Worm (Caenorhabditis elegans): ENCODE data around the gene fbxa-189.

The fbxa-189 gene

ce11 chrV:17328497-17328896 lies 16.5 kb upstream of the fbxa-189 start, which contains the start of gene srg-44:
Gene srg-44, plus strand, starts transcription at chrV:17328797.
- TF ChIP-seq ceh-82 (tag; optimal IDR thresholded peaks at IDR 0.05) = no peak
- TF ChIP-seq nhr-12 (tag; optimal IDR thresholded peaks at IDR 0.05) = no peak
- TF ChIP-seq aly-2 (tag; optimal IDR thresholded peaks at IDR 0.05) = no peak
- TF ChIP-seq unc-39 (tag; optimal IDR thresholded peaks at IDR 0.05) = no peak
- TF ChIP-seq nhr-67 (tag; optimal IDR thresholded peaks at IDR 0.05) = no peak
- no peak for TF ChIP-seq ama-1 (optimal IDR thresholded peaks at IDR 0.05)
- TF ChIP-seq lin-15B (tag; optimal IDR thresholded peaks at IDR 0.05) = no peak
- TF ChIP-seq jun-1 (tag; optimal IDR thresholded peaks at IDR 0.05) = no peak
- TF ChIP-seq zag-1 (tag; optimal IDR thresholded peaks at IDR 0.05) = no peak

ce11 chrV:17331340-17331739 lies 13.7 kb upstream of the fbxa-189 start, which contains the start of gene fbxa-185:
Gene fbxa-185, plus strand, starts transcription at chrV:17331640.
- TF ChIP-seq eor-1 (tag; optimal IDR thresholded peaks at IDR 0.05) (no peak), nhr-67 (tag; optimal IDR thresholded peaks at IDR 0.05) (no peak), nhr-25 (tag; optimal IDR thresholded peaks at IDR 0.05) (no peak), nhr-12 (tag; optimal IDR thresholded peaks at IDR 0.05) (no peak), aly-2 (tag; optimal IDR thresholded peaks at IDR 0.05) (no peak), nhr-237 (tag; optimal IDR thresholded peaks at IDR 0.05) (no peak), R02D3.7 (tag; optimal IDR thresholded peaks at IDR 0.05) (no peak)

- TF ChIP-seq elt-2 (tag; optimal IDR thresholded peaks at IDR 0.05) (peak; percentile 60), unc-62 (GFP tag; optimal IDR thresholded peaks at IDR 0.05) (no peak)
Measured at ce11 chrV:17339349-17339748, 5.7 kb upstream of the fbxa-189 start.

ce11 chrV:17347602-17348001 lies 2.6 kb downstream of the fbxa-189 start, which contains the start of gene skr-5:
Gene skr-5, plus strand, starts transcription at chrV:17347902.
- TF ChIP-seq unc-62 (GFP tag; optimal IDR thresholded peaks at IDR 0.05) (no peak), elt-2 (tag; optimal IDR thresholded peaks at IDR 0.05) (peak; percentile 40), pqm-1 (tag; optimal IDR thresholded peaks at IDR 0.05) (peak; percentile 28), ceh-28 (tag; optimal IDR thresholded peaks at IDR 0.05) (no peak), jun-1 (tag; optimal IDR thresholded peaks at IDR 0.05) (no peak), daf-12 (tag; optimal IDR thresholded peaks at IDR 0.05) (no peak), nhr-77 (tag; optimal IDR thresholded peaks at IDR 0.05) (no peak)

ce11 chrV:17350093-17350492 lies 5.1 kb downstream of the fbxa-189 start, which contains the start of gene lsy-27:
Gene lsy-27, minus strand, starts transcription at chrV:17350193.
- TF ChIP-seq nhr-43 (tag; optimal IDR thresholded peaks at IDR 0.05; ENCODE audit: poor library complexity, severe bottlenecking) (no peak), lsy-12 (tag; optimal IDR thresholded peaks at IDR 0.05) (no peak), lin-39 (tag; optimal IDR thresholded peaks at IDR 0.05) (no peak), ceh-82 (tag; optimal IDR thresholded peaks at IDR 0.05) (no peak), tbx-2 (tag; optimal IDR thresholded peaks at IDR 0.05) (no peak)

ce11 chrV:17352827-17353373 lies 7.9 kb downstream of the fbxa-189 start, which contains the start of the genes fbxa-134 and F47H4.2:
Gene fbxa-134, minus strand, starts transcription at chrV:17352870.
Gene F47H4.2, plus strand, starts transcription at chrV:17353323.
- TF ChIP-seq snpc-4 (tag; optimal IDR thresholded peaks at IDR 0.05) = no peak
- TF ChIP-seq jun-1 (tag; optimal IDR thresholded peaks at IDR 0.05) = peak; percentile 51
- peak; percentile 80 for TF ChIP-seq pqm-1 (tag; optimal IDR thresholded peaks at IDR 0.05)
- TF ChIP-seq pha-4 (tag; optimal IDR thresholded peaks at IDR 0.05) = peak; percentile 80
- TF ChIP-seq ztf-4 (tag; optimal IDR thresholded peaks at IDR 0.05) = no peak
- TF ChIP-seq elt-2 (tag; optimal IDR thresholded peaks at IDR 0.05) = peak; percentile 93
- TF ChIP-seq nhr-12 (tag; optimal IDR thresholded peaks at IDR 0.05) = no peak
- no peak for TF ChIP-seq unc-62 (GFP tag; optimal IDR thresholded peaks at IDR 0.05)
- TF ChIP-seq fos-1 (tag; optimal IDR thresholded peaks at IDR 0.05) = no peak

- peak; percentile 40 for TF ChIP-seq pqm-1 (tag; optimal IDR thresholded peaks at IDR 0.05)
- TF ChIP-seq ceh-82 (tag; optimal IDR thresholded peaks at IDR 0.05) = no peak
- TF ChIP-seq elt-2 (tag; optimal IDR thresholded peaks at IDR 0.05) = peak; percentile 72
- peak; percentile 42 for TF ChIP-seq pha-4 (tag; optimal IDR thresholded peaks at IDR 0.05)
Measured at ce11 chrV:17376639-17377038, 31.6 kb downstream of the fbxa-189 start, which contains the start of gene Y20C6A.1. Gene Y20C6A.1, minus strand, starts transcription at chrV:17376745.

- no peak for TF ChIP-seq jun-1 (tag; optimal IDR thresholded peaks at IDR 0.05)
Measured at ce11 chrV:17377140-17377539, 32.1 kb downstream of the fbxa-189 start, which contains the start of gene fbxb-7. Gene fbxb-7, plus strand, starts transcription at chrV:17377406.

Data from whole organism, L3 larva.